Fruit fly (Drosophila melanogaster) whole organism, embryonic: Measurements from ENCODE around the gene kin17.
A peak's percentile ranks its signal among the peaks of the same experiment; 100 is the strongest.

ENCODE experiments used
- Ada2b ChIP-seq: fragments of 200-800 bp; sonication (Bioruptor generic); IDR thresholded peaks from 2 replicates; pipeline ENCODE4 v1.3.6; 2022; ENCODE audit warnings: missing biosample characterization, missing genetic modification characterization
- Adf1 ChIP-seq: fragments of 200-800 bp; sonication (Bioruptor generic); IDR thresholded peaks from 2 replicates; pipeline ENCODE4 v1.3.6; 2022; ENCODE audit warnings: missing biosample characterization, missing genetic modification characterization
- Aef1 ChIP-seq: fragments of 200-800 bp; sonication (Bioruptor generic); IDR thresholded peaks from 3 replicates; pipeline ENCODE4 v1.3.6; 2022; ENCODE audit warnings: missing biosample characterization, missing genetic modification characterization
- Awh ChIP-seq: fragments of 200-800 bp; sonication (Bioruptor generic); IDR thresholded peaks from 2 replicates; pipeline ENCODE4, ENCODE4 v1.3.6; 2022; ENCODE audit warnings: missing biosample characterization, missing genetic modification characterization
- BEAF-32 ChIP-seq: fragments of 200-800 bp; sonication (Bioruptor generic); optimal IDR thresholded peaks from 3 replicates; lab custom pipeline; 2017; ENCODE audit warnings: missing biosample characterization, missing genetic modification characterization, mild to moderate bottlenecking, moderate library complexity, missing genetic modification reagents
- C15 ChIP-seq: fragments of 200-800 bp; sonication (Bioruptor generic); IDR thresholded peaks from 3 replicates; pipeline ENCODE4 v1.3.6; 2022; ENCODE audit warnings: missing biosample characterization, missing genetic modification characterization
- CG1024 ChIP-seq: fragments of 200-800 bp; sonication (Bioruptor generic); IDR thresholded peaks from 2 replicates; pipeline ENCODE4 v1.3.6; 2022; ENCODE audit warnings: missing biosample characterization, missing genetic modification characterization
- CG10274 ChIP-seq: fragments of 200-800 bp; sonication (Bioruptor generic); optimal IDR thresholded peaks from 3 replicates; lab custom pipeline; 2017; ENCODE audit warnings: missing biosample characterization, mild to moderate bottlenecking, missing genetic modification characterization
- CG10959 ChIP-seq: fragments of 200-800 bp; sonication (Bioruptor generic); IDR thresholded peaks from 2 replicates; pipeline ENCODE4 v1.3.6; 2022; ENCODE audit warnings: missing biosample characterization, missing genetic modification characterization
- CG11093 ChIP-seq: fragments of 200-800 bp; sonication (Bioruptor generic); IDR thresholded peaks from 3 replicates; pipeline ENCODE4 v1.3.6; 2022; ENCODE audit warnings: missing biosample characterization, missing genetic modification characterization
- CG15479 ChIP-seq: fragments of 200-800 bp; sonication (Bioruptor generic); optimal IDR thresholded peaks from 3 replicates; lab custom pipeline; 2019; ENCODE audit warnings: missing biosample characterization, mild to moderate bottlenecking, missing genetic modification characterization, moderate library complexity
- CG15601 ChIP-seq: fragments of 200-800 bp; sonication (Bioruptor generic); optimal IDR thresholded peaks from 3 replicates; lab custom pipeline; 2019; ENCODE audit warnings: missing biosample characterization, mild to moderate bottlenecking, missing genetic modification characterization, moderate library complexity
- CG17829 ChIP-seq: fragments of 200-800 bp; optimal IDR thresholded peaks from 2 replicates; lab custom pipeline; 2019; ENCODE audit warnings: missing biosample characterization, mild to moderate bottlenecking, missing genetic modification characterization, moderate library complexity
- CG2202 ChIP-seq: fragments of 200-800 bp; sonication (Bioruptor generic); optimal IDR thresholded peaks from 2 replicates; lab custom pipeline; 2018; ENCODE audit warnings: missing biosample characterization, mild to moderate bottlenecking, missing genetic modification characterization
- CG30403 ChIP-seq: fragments of 200-800 bp; sonication (Bioruptor generic); optimal IDR thresholded peaks from 3 replicates; lab custom pipeline; 2016; ENCODE audit warnings: missing biosample characterization, missing genetic modification characterization
- CG32767 ChIP-seq: fragments of 200-800 bp; sonication (Bioruptor generic); IDR thresholded peaks from 2 replicates; pipeline ENCODE4 v1.3.6; 2022; ENCODE audit warnings: missing biosample characterization, missing genetic modification characterization
- CG3407 ChIP-seq: fragments of 200-800 bp; sonication (Bioruptor generic); optimal IDR thresholded peaks from 2 replicates; lab custom pipeline; 2018; ENCODE audit warnings: missing biosample characterization, mild to moderate bottlenecking, missing genetic modification characterization
- CG4282 ChIP-seq: fragments of 200-800 bp; sonication (Bioruptor generic); optimal IDR thresholded peaks from 2 replicates; lab custom pipeline; 2016; ENCODE audit warnings: missing biosample characterization, missing genetic modification characterization
- CG4360 ChIP-seq: fragments of 200-800 bp; sonication (Bioruptor generic); IDR thresholded peaks from 2 replicates; pipeline ENCODE4 v1.3.6; 2022; ENCODE audit warnings: missing biosample characterization, missing genetic modification characterization
- CG5245 ChIP-seq: fragments of 200-800 bp; sonication (Bioruptor generic); optimal IDR thresholded peaks from 3 replicates; lab custom pipeline; 2016; ENCODE audit warnings: missing biosample characterization, missing genetic modification characterization
- CG6813 ChIP-seq: fragments of 200-800 bp; sonication (Bioruptor generic); optimal IDR thresholded peaks from 2 replicates; lab custom pipeline; 2017; ENCODE audit warnings: missing biosample characterization, missing genetic modification characterization, mild to moderate bottlenecking, moderate library complexity, missing genetic modification reagents
- CG7963 ChIP-seq: fragments of 200-800 bp; sonication (Bioruptor generic); IDR thresholded peaks from 3 replicates; pipeline ENCODE4 v1.3.6; 2022; ENCODE audit warnings: missing biosample characterization, missing genetic modification characterization; ENCODE audit not compliant: partially characterized antibody
- CG8290 ChIP-seq, 3 experiments: fragments of 200-800 bp; sonication (Bioruptor generic); optimal IDR thresholded peaks; 2 replicates each; lab custom pipeline; 2016 to 2019; ENCODE audit warnings: missing biosample characterization in 3 of 3, missing genetic modification characterization in 3 of 3, mild to moderate bottlenecking in 2 of 3, moderate library complexity in 1 of 3
- CG8478 ChIP-seq: fragments of >200 bp; optimal IDR thresholded peaks from 2 replicates; lab custom pipeline; 2018
- CG9609 ChIP-seq: fragments of 200-800 bp; sonication (Bioruptor generic); optimal IDR thresholded peaks from 3 replicates; lab custom pipeline; 2016; ENCODE audit warnings: missing biosample characterization, missing genetic modification characterization
- CG9727 ChIP-seq: fragments of 200-800 bp; sonication (Bioruptor generic); optimal IDR thresholded peaks from 3 replicates; lab custom pipeline; 2017; ENCODE audit warnings: missing biosample characterization, mild to moderate bottlenecking, missing genetic modification characterization
- CoRest ChIP-seq: fragments of 200-800 bp; sonication (Bioruptor generic); optimal IDR thresholded peaks from 3 replicates; lab custom pipeline; 2018; ENCODE audit warnings: missing biosample characterization, mild to moderate bottlenecking, missing genetic modification characterization, moderate library complexity
- H15 ChIP-seq: fragments of 200-800 bp; sonication (Bioruptor generic); IDR thresholded peaks from 3 replicates; pipeline ENCODE4 v1.3.6; 2022; ENCODE audit warnings: missing biosample characterization, missing genetic modification characterization
- HLHmδ ChIP-seq: fragments of 200-800 bp; sonication (Bioruptor generic); optimal IDR thresholded peaks from 2 replicates; lab custom pipeline; 2018; ENCODE audit warnings: missing biosample characterization, mild to moderate bottlenecking, missing genetic modification characterization, moderate library complexity
- Hey ChIP-seq: fragments of 200-800 bp; sonication (Bioruptor generic); optimal IDR thresholded peaks from 3 replicates; lab custom pipeline; 2018; ENCODE audit warnings: missing biosample characterization, mild to moderate bottlenecking, missing genetic modification characterization
- Hr78 ChIP-seq, 2 experiments: fragments of 200-800 bp in 1 of 2; fragments of >200 bp in 1 of 2; sonication (Bioruptor generic) in 1 of 2; optimal IDR thresholded peaks; 2 replicates each; lab custom pipeline; 2017 to 2019; ENCODE audit warnings: missing biosample characterization in 2 of 2, missing genetic modification characterization in 2 of 2, mild to moderate bottlenecking in 1 of 2, moderate library complexity in 1 of 2
- Oaz ChIP-seq: fragments of 200-800 bp; sonication (Bioruptor generic); IDR thresholded peaks from 2 replicates; pipeline ENCODE4 v1.3.6; 2022; ENCODE audit warnings: missing biosample characterization, missing genetic modification characterization
- Oli ChIP-seq: fragments of 200-800 bp; sonication (Bioruptor generic); optimal IDR thresholded peaks from 2 replicates; lab custom pipeline; 2018; ENCODE audit warnings: missing biosample characterization, mild to moderate bottlenecking, missing genetic modification characterization, moderate library complexity
- Scr ChIP-seq: fragments of 200-800 bp; sonication (Bioruptor generic); IDR thresholded peaks from 2 replicates; pipeline ENCODE4 v1.3.6; 2022; ENCODE audit warnings: missing biosample characterization, missing genetic modification characterization; ENCODE audit not compliant: partially characterized antibody
- ash1 ChIP-seq: fragments of 200-800 bp; sonication (Bioruptor generic); optimal IDR thresholded peaks from 2 replicates; lab custom pipeline; 2018; ENCODE audit warnings: missing biosample characterization, mild to moderate bottlenecking, missing genetic modification characterization
- bab2 ChIP-seq: fragments of 200-800 bp; sonication (Bioruptor generic); optimal IDR thresholded peaks from 2 replicates; lab custom pipeline; 2016; ENCODE audit warnings: missing biosample characterization, missing genetic modification characterization
- danr ChIP-seq: fragments of 200-800 bp; sonication (Bioruptor generic); IDR thresholded peaks from 2 replicates; pipeline ENCODE4 v1.3.6; 2022; ENCODE audit warnings: missing biosample characterization, missing genetic modification characterization
- dmrt11E ChIP-seq: fragments of 200-800 bp; sonication (Bioruptor generic); optimal IDR thresholded peaks from 3 replicates; lab custom pipeline; 2018; ENCODE audit warnings: missing biosample characterization, mild to moderate bottlenecking, missing genetic modification characterization, moderate library complexity
- en ChIP-seq: fragments of 200-800 bp; sonication (Bioruptor generic); optimal IDR thresholded peaks from 2 replicates; lab custom pipeline; 2016; ENCODE audit warnings: missing biosample characterization, missing genetic modification characterization
- fd64A ChIP-seq: fragments of 200-800 bp; sonication (Bioruptor generic); optimal IDR thresholded peaks from 3 replicates; lab custom pipeline; 2018; ENCODE audit warnings: missing biosample characterization, mild to moderate bottlenecking, missing genetic modification characterization
- hth ChIP-seq: fragments of >200 bp; optimal IDR thresholded peaks from 2 replicates; lab custom pipeline; 2017; ENCODE audit warnings: inconsistent platforms
- kah ChIP-seq: fragments of 200-800 bp; sonication (Bioruptor generic); optimal IDR thresholded peaks from 2 replicates; lab custom pipeline; 2018; ENCODE audit warnings: missing biosample characterization, mild to moderate bottlenecking, missing genetic modification characterization
- kay ChIP-seq: fragments of 200-800 bp; sonication (Bioruptor generic); optimal IDR thresholded peaks from 2 replicates; lab custom pipeline; 2016; ENCODE audit warnings: missing biosample characterization, missing genetic modification characterization
- kni ChIP-seq: fragments of 200-800 bp; sonication (Bioruptor generic); optimal IDR thresholded peaks from 3 replicates; lab custom pipeline; 2017; ENCODE audit warnings: mild to moderate bottlenecking, missing biosample characterization, missing genetic modification reagents, missing genetic modification characterization
- lola ChIP-seq, 3 experiments: fragments of >200 bp in 2 of 3; fragments of 200-800 bp in 1 of 3; sonication (Bioruptor generic) in 1 of 3; optimal IDR thresholded peaks; 2 replicates each; lab custom pipeline; 2017 to 2019; ENCODE audit warnings: missing biosample characterization in 3 of 3, missing genetic modification characterization in 3 of 3, mild to moderate bottlenecking in 1 of 3, moderate library complexity in 1 of 3
- phol ChIP-seq: fragments of 200-800 bp; sonication (Bioruptor generic); optimal IDR thresholded peaks from 3 replicates; lab custom pipeline; 2018; ENCODE audit warnings: missing biosample characterization, mild to moderate bottlenecking, missing genetic modification characterization, moderate library complexity
- prd ChIP-seq, 3 experiments: fragments of >200 bp in 2 of 3; fragments of 200-800 bp in 1 of 3; sonication (Bioruptor generic) in 1 of 3; optimal IDR thresholded peaks in 2 of 3; IDR thresholded peaks in 1 of 3; 2 replicates in 2 of 3; 3 replicates in 1 of 3; pipeline versions ENCODE4 v1.3.6 to Lab custom; 2017 to 2022; ENCODE audit warnings: missing biosample characterization in 1 of 3, missing genetic modification characterization in 1 of 3
- sqz ChIP-seq: fragments of 200-800 bp; sonication (Bioruptor generic); optimal IDR thresholded peaks from 3 replicates; lab custom pipeline; 2018; ENCODE audit warnings: missing biosample characterization, mild to moderate bottlenecking, missing genetic modification characterization
- sr ChIP-seq: fragments of 200-800 bp; sonication (Bioruptor generic); IDR thresholded peaks from 3 replicates; pipeline ENCODE4 v1.3.6; 2022; ENCODE audit warnings: missing biosample characterization, missing genetic modification characterization

kin17 gene

DNA sequence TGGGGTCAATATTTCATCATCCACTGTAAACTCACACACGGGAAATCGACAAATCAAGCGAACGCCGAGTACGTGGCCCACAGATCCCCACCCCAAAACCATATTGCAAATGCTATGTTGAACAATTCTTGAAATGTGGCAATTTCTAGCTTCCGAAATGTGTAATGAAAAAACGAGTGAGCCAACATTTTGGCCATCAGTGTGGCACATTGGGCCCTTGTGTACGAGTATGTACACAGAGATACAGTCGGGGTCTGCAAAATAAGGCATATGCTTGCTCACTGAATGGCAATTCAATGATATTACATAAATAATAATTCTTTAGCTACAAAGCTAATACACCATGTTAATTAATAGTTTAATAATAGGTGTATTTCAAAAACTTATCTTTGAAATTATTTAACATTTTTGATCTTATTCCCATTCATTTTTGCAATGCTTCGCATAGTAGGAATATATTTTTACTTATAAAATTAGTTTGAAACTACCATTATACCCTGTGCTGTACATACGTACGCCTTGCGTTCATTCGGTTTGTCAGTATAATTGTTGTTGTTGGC, 43.0 kb downstream of the kin17 start (continued):
- TF ChIP-seq kay (GFP tag; lab: Kevin White, UChicago) (peak; percentile 80), CG4282 (GFP tag; lab: Kevin White, UChicago) (peak; percentile 86), CG11093 (peak; percentile 85), phol (tag; lab: Kevin White, UChicago) (peak; percentile 87), CG30403 (GFP tag; lab: Kevin White, UChicago) (peak; percentile 92), Hr78 (GFP tag; optimal IDR thresholded peaks at IDR 0.05; lab: Kevin White, UChicago) (peak in 1 of 2 experiments; percentile 59), CG10959 (GFP tag; lab: Robert Waterston, UW) (peak; percentile 44; the same call in 1 of the 2 replicates), CG8290 (GFP tag; optimal IDR thresholded peaks at IDR 0.05; lab: Kevin White, UChicago) (peak; percentile 35), CG8290 (tag; optimal IDR thresholded peaks at IDR 0.05; lab: Kevin White, UChicago) (peak in 1 of 2 experiments; percentile 92), bab2 (peak; percentile 80), CG6813 (GFP tag; lab: Kevin White, UChicago) (peak; percentile 69), CG15479 (peak; percentile 7), CG2202 (peak; percentile 63), lola (GFP tag; optimal IDR thresholded peaks at IDR 0.05; lab: Kevin White, UChicago) (peak in 1 of 3 experiments; percentile 81), CG5245 (GFP tag; lab: Kevin White, UChicago) (peak; percentile 72), sr (GFP tag; lab: Robert Waterston, UW) (0 out of 3 replicates have a peak, but pooled peaks have one; percentile 41), CG8478 (no peak), CG10274 (GFP tag; lab: Kevin White, UChicago) (peak; percentile 49), BEAF-32 (GFP tag; lab: Kevin White, UChicago) (no peak), Adf1 (GFP tag; lab: Robert Waterston, UW) (peak; percentile 66; the same call in 1 of the 2 replicates), hth (no peak), danr (GFP tag; lab: Robert Waterston, UW) (peak; percentile 62), Oli (peak; percentile 90), CG9609 (peak; percentile 73), CG9727 (GFP tag; lab: Kevin White, UChicago) (peak; percentile 88), Awh (GFP tag; lab: Robert Waterston, UW) (peak; percentile 84), CG1024 (0 out of 2 replicates have a peak, but pooled peaks have one; percentile 50), CG32767 (GFP tag; lab: Robert Waterston, UW) (peak; percentile 77), CG15601 (tag; lab: Kevin White, UChicago) (peak; percentile 78), Scr (no peak), CG4360 (no peak), en (peak; percentile 57), Hey (tag; lab: Kevin White, UChicago) (no peak), CG17829 (tag; lab: Kevin White, UChicago) (peak; percentile 87), prd (optimal IDR thresholded peaks at IDR 0.05; lab: Kevin White, UChicago) (no peak), prd (GFP tag; IDR thresholded peaks at IDR 0.05; lab: Robert Waterston, UW) (peak; percentile 88), CG3407 (GFP tag; lab: Kevin White, UChicago) (peak; percentile 65), H15 (GFP tag; lab: Robert Waterston, UW) (peak; percentile 77), CG7963 (GFP tag; lab: Robert Waterston, UW) (no peak), kni (GFP tag; lab: Kevin White, UChicago) (peak; percentile 37), C15 (no peak), HLHmδ (GFP tag; lab: Kevin White, UChicago) (no peak), ash1 (GFP tag; lab: Kevin White, UChicago) (no peak), kah (GFP tag; lab: Kevin White, UChicago) (peak; percentile 70), dmrt11E (tag; lab: Kevin White, UChicago) (peak; percentile 71), Aef1 (GFP tag; lab: Robert Waterston, UW) (peak; percentile 77), Ada2b (GFP tag; lab: Robert Waterston, UW) (peak; percentile 80), sqz (GFP tag; lab: Kevin White, UChicago) (peak; percentile 76), Oaz (GFP tag; lab: Robert Waterston, UW) (peak; percentile 69), CoRest (tag; lab: Kevin White, UChicago) (peak; percentile 94), fd64A (GFP tag; lab: Kevin White, UChicago) (peak; percentile 62)
